Worm (Caenorhabditis elegans) whole organism, early embryonic: ENCODE measurements around the gene oac-8.

Source experiments
- B0310.2 ChIP-seq: sonication (generic microtip); optimal IDR thresholded peaks from 2 replicates; lab custom pipeline; 2016; ENCODE audit warnings: mild to moderate bottlenecking, missing genetic modification characterization, missing compliant biosample characterization
- F13C5.2 ChIP-seq: sonication (generic microtip); optimal IDR thresholded peaks from 2 replicates; lab custom pipeline; 2017; ENCODE audit warnings: mild to moderate bottlenecking, missing genetic modification characterization, inconsistent platforms, missing compliant biosample characterization
- aly-1 ChIP-seq: sonication (generic microtip); optimal IDR thresholded peaks from 2 replicates; lab custom pipeline; 2016; ENCODE audit warnings: missing genetic modification characterization, missing compliant biosample characterization
- ama-1 ChIP-seq: fragments of 150-350 bp; optimal IDR thresholded peaks from 2 replicates; lab custom pipeline; 2014
- ceh-13 ChIP-seq: fragments of 200-800 bp; sonication (Bioruptor generic); optimal IDR thresholded peaks from 2 replicates; lab custom pipeline; 2018; ENCODE audit warnings: mild to moderate bottlenecking, missing genetic modification characterization, missing compliant biosample characterization
- ceh-36 ChIP-seq: sonication (generic microtip); optimal IDR thresholded peaks from 2 replicates; lab custom pipeline; 2016; ENCODE audit warnings: missing genetic modification characterization, inconsistent platforms, missing compliant biosample characterization
- ets-7 ChIP-seq: sonication (generic microtip); optimal IDR thresholded peaks from 2 replicates; lab custom pipeline; 2016; ENCODE audit warnings: missing genotype, missing genetic modification characterization, missing compliant biosample characterization
- flt-1 ChIP-seq: fragments of 200-800 bp; sonication (Bioruptor generic); IDR thresholded peaks from 2 replicates; pipeline ENCODE4 v1.3.6; 2022; ENCODE audit warnings: missing genetic modification characterization, missing compliant biosample characterization
- hmbx-1 ChIP-seq: sonication (generic microtip); optimal IDR thresholded peaks from 2 replicates; lab custom pipeline; 2016; ENCODE audit warnings: mild to moderate bottlenecking, missing genetic modification characterization, missing compliant biosample characterization
- hmg-4 ChIP-seq: fragments of 200-800 bp; sonication (Bioruptor generic); optimal IDR thresholded peaks from 2 replicates; lab custom pipeline; 2018; ENCODE audit warnings: mild to moderate bottlenecking, missing genetic modification characterization, missing compliant biosample characterization
- hnd-1 ChIP-seq: sonication (generic microtip); optimal IDR thresholded peaks from 2 replicates; lab custom pipeline; 2016; ENCODE audit warnings: missing genetic modification characterization, missing compliant biosample characterization
- pes-1 ChIP-seq: fragments of 200-800 bp; sonication (Bioruptor generic); IDR thresholded peaks from 2 replicates; pipeline ENCODE4 v1.3.6; 2022; ENCODE audit warnings: missing genetic modification reagents, missing genetic modification characterization, missing compliant biosample characterization
- scrt-1 ChIP-seq: fragments of 200-800 bp; sonication (Bioruptor generic); IDR thresholded peaks from 2 replicates; pipeline ENCODE4 v1.3.6; 2022; ENCODE audit warnings: missing genetic modification characterization, missing compliant biosample characterization
- sea-1 ChIP-seq: fragments of 200-800 bp; sonication (Bioruptor generic); conservative IDR thresholded peaks from 2 replicates; pipeline ENCODE4 v1.3.6; 2022; ENCODE audit warnings: missing genetic modification characterization, missing compliant biosample characterization
- tbx-11 ChIP-seq: fragments of 200-800 bp; sonication (Bioruptor generic); IDR thresholded peaks from 2 replicates; pipeline ENCODE4 v1.3.6; 2022; ENCODE audit warnings: missing genetic modification characterization, missing compliant biosample characterization
- tbx-37 ChIP-seq: fragments of 200-800 bp; sonication (Bioruptor generic); conservative IDR thresholded peaks from 2 replicates; pipeline ENCODE4 v1.3.6; 2022; ENCODE audit warnings: missing genetic modification reagents, missing genetic modification characterization, missing compliant biosample characterization
- tra-4 ChIP-seq: sonication (generic microtip); optimal IDR thresholded peaks from 2 replicates; lab custom pipeline; 2017; ENCODE audit warnings: missing genetic modification characterization, missing compliant biosample characterization

oac-8 gene

DNA sequence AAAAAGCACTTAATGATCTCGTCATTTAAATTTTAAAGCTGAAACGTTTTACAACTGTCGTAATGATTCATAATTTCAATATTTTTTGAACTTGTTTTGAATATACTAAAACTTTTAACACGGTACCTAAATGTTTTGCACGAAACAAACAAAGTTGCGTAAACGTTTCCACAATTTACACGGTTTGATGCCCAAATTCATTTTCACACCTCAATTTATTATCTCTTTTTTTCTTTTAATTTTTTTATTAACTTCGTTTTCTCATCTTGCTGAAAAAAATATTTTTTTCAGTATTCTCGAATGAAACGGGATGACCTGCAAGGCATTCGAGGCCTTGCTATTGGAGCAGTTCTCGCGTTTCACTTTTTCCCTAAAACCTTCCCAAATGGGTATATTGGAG is at the start of gene oac-8:
oac-8 (plus strand) TSS at position 301 of the 400 bp plus-strand sequence.
- TF ChIP-seq ceh-36 (tag; lab: Kevin White, UChicago) (no peak), tbx-37 (no peak), tbx-11 (GFP tag; lab: Robert Waterston, UW) (no peak), flt-1 (no peak), scrt-1 (no peak), hnd-1 (tag; lab: Kevin White, UChicago) (no peak), ets-7 (tag; lab: Kevin White, UChicago) (no peak), hmg-4 (no peak), hmbx-1 (no peak), pes-1 (GFP tag; lab: Robert Waterston, UW) (no peak), B0310.2 (tag; lab: Kevin White, UChicago) (no peak), ceh-13 (GFP tag; lab: Kevin White, UChicago) (no peak), tra-4 (tag; lab: Kevin White, UChicago) (no peak), aly-1 (tag; lab: Kevin White, UChicago) (no peak)

DNA sequence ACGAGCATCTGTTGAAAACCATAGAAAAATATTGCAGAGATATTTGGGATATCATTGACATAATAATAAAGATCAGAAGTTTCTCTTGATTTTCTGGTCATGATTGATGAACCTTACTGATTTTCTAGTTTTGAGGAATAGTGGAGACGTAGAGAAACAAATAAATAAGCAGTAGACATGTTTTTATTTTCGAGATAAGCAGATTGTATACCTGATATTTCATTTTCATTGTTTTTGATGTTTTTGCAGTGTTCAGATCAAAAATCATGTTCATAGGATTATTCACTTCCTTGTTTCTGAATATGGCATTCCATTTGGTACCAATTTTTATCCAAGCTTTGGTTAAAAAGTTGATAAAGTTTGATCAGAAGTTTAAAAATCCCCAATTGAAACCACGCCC is 45.8 kb upstream of the oac-8 start, which contains the start of gene T07G12.4:
T07G12.4 (minus strand) TSS at position 101 of the 400 bp plus-strand sequence.
- TF ChIP-seq ama-1 (lab: Kevin White, UChicago) = no peak
- TF ChIP-seq flt-1 = no peak
- no peak for TF ChIP-seq tbx-37
- no peak for TF ChIP-seq sea-1 (GFP tag; lab: Robert Waterston, UW)

DNA sequence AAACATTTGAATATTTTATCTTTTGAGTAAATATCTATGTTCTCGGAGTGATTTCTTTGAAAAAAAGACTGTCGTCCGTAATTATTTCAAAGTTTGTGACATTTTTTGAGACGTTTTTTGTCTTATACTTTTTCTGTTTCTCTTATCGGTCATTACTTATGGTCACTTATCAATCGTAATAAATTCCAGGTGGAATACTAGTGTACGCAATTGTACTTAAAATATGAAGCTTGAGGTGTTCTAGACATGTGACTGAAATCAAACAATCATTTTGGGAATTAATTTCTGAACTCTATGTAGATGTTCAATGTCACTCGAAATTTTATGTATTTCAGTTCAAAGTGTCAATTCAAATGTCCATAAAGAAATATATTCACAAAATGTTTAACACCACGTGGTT is 42.1 kb upstream of the oac-8 start:
- TF ChIP-seq tbx-37 (no peak), pes-1 (GFP tag; lab: Robert Waterston, UW) (no peak), B0310.2 (tag; lab: Kevin White, UChicago) (no peak), F13C5.2 (tag; lab: Kevin White, UChicago) (no peak), tra-4 (tag; lab: Kevin White, UChicago) (no peak), hmbx-1 (no peak), ceh-13 (GFP tag; lab: Kevin White, UChicago) (no peak), ets-7 (tag; lab: Kevin White, UChicago) (no peak), hnd-1 (tag; lab: Kevin White, UChicago) (no peak), ceh-36 (tag; lab: Kevin White, UChicago) (no peak), flt-1 (no peak), aly-1 (tag; lab: Kevin White, UChicago) (no peak), ama-1 (lab: Kevin White, UChicago) (no peak), tbx-11 (GFP tag; lab: Robert Waterston, UW) (no peak)

DNA sequence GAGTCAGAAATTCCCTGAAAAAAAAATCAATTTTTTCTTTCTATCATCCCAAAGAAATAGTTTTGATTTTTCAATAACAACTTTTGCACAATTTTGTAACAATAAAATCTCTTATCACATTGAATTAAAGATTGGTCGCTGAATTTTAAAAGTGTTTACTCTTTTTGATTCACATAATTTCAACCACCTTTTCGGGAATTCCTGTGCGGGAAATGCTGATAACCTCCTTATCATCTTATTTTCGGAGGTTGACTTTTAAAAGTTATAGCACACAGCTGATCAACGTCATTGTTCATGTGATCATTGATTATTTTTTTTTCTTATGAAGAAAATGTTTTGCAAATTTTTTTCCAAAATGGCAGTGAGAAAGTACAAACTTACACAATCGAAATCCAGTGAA is 41.0 kb upstream of the oac-8 start:
- TF ChIP-seq ets-7 (tag; lab: Kevin White, UChicago) (no peak), ama-1 (lab: Kevin White, UChicago) (no peak), hnd-1 (tag; lab: Kevin White, UChicago) (no peak)

DNA sequence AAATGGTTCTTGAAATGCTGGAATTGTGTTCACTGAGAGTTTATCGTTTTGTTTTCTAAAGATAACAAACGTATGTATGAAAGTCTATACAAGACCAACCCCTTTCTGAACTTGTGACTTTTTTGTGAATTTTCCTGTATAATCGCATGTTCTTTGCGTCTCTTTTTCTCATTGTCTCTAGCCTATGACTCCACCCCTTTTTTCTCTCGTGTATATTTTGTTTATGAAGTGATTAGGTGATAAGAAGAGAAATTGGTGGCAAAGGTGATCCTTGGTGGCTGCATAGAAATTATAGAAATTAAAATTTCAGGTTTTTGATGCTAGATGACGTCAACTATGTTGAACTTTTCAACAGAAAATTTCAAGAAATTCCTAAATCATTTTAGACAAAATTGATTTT is 39.3 kb upstream of the oac-8 start, which contains the start of gene T07G12.5:
T07G12.5 (minus strand) TSS at position 101 of the 400 bp plus-strand sequence.
- TF ChIP-seq ama-1 (lab: Kevin White, UChicago) = no peak
- no peak for TF ChIP-seq ets-7 (tag; lab: Kevin White, UChicago)
- TF ChIP-seq aly-1 (tag; lab: Kevin White, UChicago) = no peak
- TF ChIP-seq tra-4 (tag; lab: Kevin White, UChicago) = no peak
- no peak for TF ChIP-seq hmbx-1
- TF ChIP-seq tbx-37 = no peak
- TF ChIP-seq tbx-11 (GFP tag; lab: Robert Waterston, UW) = no peak
- TF ChIP-seq flt-1 = no peak
- no peak for TF ChIP-seq hnd-1 (tag; lab: Kevin White, UChicago)
- no peak for TF ChIP-seq sea-1 (GFP tag; lab: Robert Waterston, UW)
- no peak for TF ChIP-seq scrt-1
- no peak for TF ChIP-seq ceh-36 (tag; lab: Kevin White, UChicago)
- no peak for TF ChIP-seq F13C5.2 (tag; lab: Kevin White, UChicago)
- TF ChIP-seq hmg-4 = no peak
- TF ChIP-seq B0310.2 (tag; lab: Kevin White, UChicago) = no peak
- no peak for TF ChIP-seq ceh-13 (GFP tag; lab: Kevin White, UChicago)
- TF ChIP-seq pes-1 (GFP tag; lab: Robert Waterston, UW) = no peak

DNA sequence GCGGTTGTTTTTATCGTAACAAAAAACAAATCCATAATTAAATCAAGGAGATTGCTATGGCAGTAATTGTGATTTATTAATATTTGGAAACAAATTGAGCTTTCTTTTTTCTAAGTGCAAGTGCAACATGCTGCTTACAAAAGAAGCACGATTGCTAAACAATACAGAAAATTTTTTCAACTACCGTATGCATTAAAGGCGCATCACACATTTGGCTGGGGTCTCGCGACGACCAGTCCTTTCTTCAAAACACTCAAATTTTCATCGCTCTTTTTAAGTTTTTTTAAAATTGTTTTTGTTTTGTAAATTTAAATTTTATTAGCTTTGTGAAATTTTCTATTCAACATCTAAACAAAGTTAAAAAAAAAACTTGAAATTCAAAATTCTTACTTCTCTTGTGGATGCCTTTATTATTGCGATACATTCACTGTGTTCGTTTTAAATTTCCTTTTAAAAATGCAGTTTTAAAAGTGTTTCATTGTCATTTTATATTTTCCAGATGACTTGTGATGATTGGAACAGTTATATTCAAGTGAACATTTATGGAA is 37.7 kb upstream of the oac-8 start, which contains the start of gene zim-1:
zim-1 (plus strand) TSS at position 498 of the 548 bp plus-strand sequence.
- TF ChIP-seq sea-1 (GFP tag; lab: Robert Waterston, UW) = no peak
- no peak for TF ChIP-seq tra-4 (tag; lab: Kevin White, UChicago)
- TF ChIP-seq hnd-1 (tag; lab: Kevin White, UChicago) = no peak
- no peak for TF ChIP-seq F13C5.2 (tag; lab: Kevin White, UChicago)
- TF ChIP-seq B0310.2 (tag; lab: Kevin White, UChicago) = no peak
- TF ChIP-seq hmbx-1 = no peak
- TF ChIP-seq flt-1 = no peak
- no peak for TF ChIP-seq ceh-13 (GFP tag; lab: Kevin White, UChicago)
- no peak for TF ChIP-seq ets-7 (tag; lab: Kevin White, UChicago)
- no peak for TF ChIP-seq ama-1 (lab: Kevin White, UChicago)
- TF ChIP-seq pes-1 (GFP tag; lab: Robert Waterston, UW) = no peak
- no peak for TF ChIP-seq hmg-4
- no peak for TF ChIP-seq scrt-1

DNA sequence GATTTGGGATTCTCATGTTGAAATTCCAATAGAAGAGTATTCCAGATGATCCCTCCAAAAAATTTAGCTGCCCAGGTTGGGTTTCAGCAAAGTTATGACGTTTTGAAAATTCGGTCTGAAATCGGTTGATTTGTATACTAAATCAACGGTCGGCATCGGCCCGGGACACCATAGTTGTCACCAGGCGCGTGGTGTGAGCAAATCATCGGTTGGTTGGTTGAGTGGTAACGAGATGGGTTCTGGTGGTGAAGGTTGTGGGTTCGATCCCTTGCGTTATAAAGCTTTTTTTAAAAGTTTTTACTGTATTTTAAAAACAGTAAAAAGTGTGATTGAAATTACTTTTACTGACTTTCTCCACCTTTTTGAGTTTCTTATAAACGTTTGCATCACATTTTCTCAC is 35.8 kb upstream of the oac-8 start:
- TF ChIP-seq tbx-37 (0 out of 2 replicates have a peak, but pooled peaks have one; percentile 10), tbx-11 (GFP tag; lab: Robert Waterston, UW) (0 out of 2 replicates have a peak, but pooled peaks have one; percentile 33), flt-1 (peak; percentile 70)

DNA sequence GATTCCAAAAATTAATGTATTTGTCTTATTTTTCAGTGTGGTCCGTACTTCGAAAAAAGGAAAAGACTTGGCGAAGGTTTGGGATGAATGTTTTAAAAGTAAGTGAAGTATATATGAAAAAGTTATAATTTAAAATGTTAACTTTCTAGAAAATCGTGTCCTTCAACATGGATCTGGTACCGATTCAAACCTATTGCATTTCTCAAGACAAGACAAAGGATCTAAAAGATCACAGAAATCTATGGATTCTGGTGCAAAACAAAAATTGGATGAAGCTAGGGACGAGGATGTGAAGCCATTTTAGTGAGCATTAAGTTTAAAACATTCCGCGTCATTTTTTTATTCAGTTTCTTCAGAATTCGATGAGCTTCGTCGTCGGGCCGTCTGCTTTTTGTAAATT is 29.4 kb upstream of the oac-8 start, which contains the start of gene zim-2:
zim-2 (plus strand) TSS at position 301 of the 400 bp plus-strand sequence.
- no peak for TF ChIP-seq ceh-13 (GFP tag; lab: Kevin White, UChicago)
- no peak for TF ChIP-seq ceh-36 (tag; lab: Kevin White, UChicago)
- no peak for TF ChIP-seq hmg-4
- TF ChIP-seq aly-1 (tag; lab: Kevin White, UChicago) = no peak
- no peak for TF ChIP-seq F13C5.2 (tag; lab: Kevin White, UChicago)
- TF ChIP-seq ama-1 (lab: Kevin White, UChicago) = no peak
- no peak for TF ChIP-seq ets-7 (tag; lab: Kevin White, UChicago)
- no peak for TF ChIP-seq tbx-37
- TF ChIP-seq tra-4 (tag; lab: Kevin White, UChicago) = no peak
- TF ChIP-seq B0310.2 (tag; lab: Kevin White, UChicago) = no peak
- no peak for TF ChIP-seq scrt-1
